Fruit fly (Drosophila melanogaster) whole organism, embryonic: ENCODE measurements around the gene CG14341.

Experiments used
- Abd-B ChIP-seq: fragments of 200-800 bp; sonication (Bioruptor generic); optimal IDR thresholded peaks from 2 replicates; lab custom pipeline; 2018; ENCODE audit warnings: missing biosample characterization, mild to moderate bottlenecking, missing genetic modification characterization, moderate library complexity
- Adf1 ChIP-seq: fragments of 200-800 bp; sonication (Bioruptor generic); IDR thresholded peaks from 2 replicates; pipeline ENCODE4 v1.3.6; 2022; ENCODE audit warnings: missing biosample characterization, missing genetic modification characterization
- Antp ChIP-seq: fragments of 200-800 bp; sonication (Bioruptor generic); optimal IDR thresholded peaks from 3 replicates; lab custom pipeline; 2016; ENCODE audit warnings: missing biosample characterization, missing genetic modification characterization
- C15 ChIP-seq: fragments of 200-800 bp; sonication (Bioruptor generic); IDR thresholded peaks from 3 replicates; pipeline ENCODE4 v1.3.6; 2022; ENCODE audit warnings: missing biosample characterization, missing genetic modification characterization
- CG10267 ChIP-seq: fragments of 200-800 bp; sonication (Bioruptor generic); optimal IDR thresholded peaks from 2 replicates; lab custom pipeline; 2018; ENCODE audit warnings: missing biosample characterization, mild to moderate bottlenecking, missing genetic modification characterization, moderate library complexity
- CG10543 ChIP-seq: fragments of 200-800 bp; sonication (Bioruptor generic); optimal IDR thresholded peaks from 3 replicates; lab custom pipeline; 2017; ENCODE audit warnings: missing biosample characterization, mild to moderate bottlenecking, missing genetic modification characterization, moderate library complexity
- CG10979 ChIP-seq: fragments of 200-800 bp; sonication (Bioruptor generic); optimal IDR thresholded peaks from 2 replicates; lab custom pipeline; 2018; ENCODE audit warnings: missing biosample characterization, mild to moderate bottlenecking, missing genetic modification characterization, moderate library complexity
- CG13775 ChIP-seq: fragments of 200-800 bp; sonication (Bioruptor generic); optimal IDR thresholded peaks from 3 replicates; lab custom pipeline; 2017; ENCODE audit warnings: missing biosample characterization, mild to moderate bottlenecking, missing genetic modification characterization
- CG14441 ChIP-seq: fragments of 200-800 bp; sonication (Bioruptor generic); IDR thresholded peaks from 2 replicates; pipeline ENCODE4 v1.3.6; 2022; ENCODE audit warnings: missing biosample characterization, missing genetic modification characterization
- CG1529 ChIP-seq: fragments of 200-800 bp; sonication (Bioruptor generic); optimal IDR thresholded peaks from 3 replicates; lab custom pipeline; 2018; ENCODE audit warnings: missing biosample characterization, missing genetic modification characterization
- CG15479 ChIP-seq: fragments of 200-800 bp; sonication (Bioruptor generic); optimal IDR thresholded peaks from 3 replicates; lab custom pipeline; 2019; ENCODE audit warnings: missing biosample characterization, mild to moderate bottlenecking, missing genetic modification characterization, moderate library complexity
- CG2199 ChIP-seq: fragments of 200-800 bp; sonication (Bioruptor generic); IDR thresholded peaks from 3 replicates; pipeline ENCODE4 v1.3.6; 2022; ENCODE audit warnings: missing biosample characterization, missing genetic modification characterization
- CG32767 ChIP-seq: fragments of 200-800 bp; sonication (Bioruptor generic); IDR thresholded peaks from 2 replicates; pipeline ENCODE4 v1.3.6; 2022; ENCODE audit warnings: missing biosample characterization, missing genetic modification characterization
- CG34376 ChIP-seq: fragments of 200-800 bp; sonication (Bioruptor generic); optimal IDR thresholded peaks from 2 replicates; lab custom pipeline; 2018; ENCODE audit warnings: missing biosample characterization, mild to moderate bottlenecking, missing genetic modification characterization
- CG3847 ChIP-seq: fragments of 200-800 bp; sonication (Bioruptor generic); IDR thresholded peaks from 2 replicates; pipeline ENCODE4 v1.3.6; 2022; ENCODE audit warnings: missing biosample characterization, missing genetic modification characterization
- CG9932 ChIP-seq: fragments of 200-800 bp; sonication (Bioruptor generic); IDR thresholded peaks from 2 replicates; pipeline ENCODE4 v1.3.6; 2022; ENCODE audit warnings: missing biosample characterization, missing genetic modification characterization
- Dad ChIP-seq: fragments of 200-800 bp; sonication (Bioruptor generic); optimal IDR thresholded peaks from 3 replicates; lab custom pipeline; 2016; ENCODE audit warnings: missing biosample characterization, missing genetic modification characterization
- Dip2 ChIP-seq: fragments of 200-800 bp; sonication (Bioruptor generic); IDR thresholded peaks from 2 replicates; pipeline ENCODE4 v1.3.6; 2022; ENCODE audit warnings: missing biosample characterization, missing genetic modification characterization
- Doc3 ChIP-seq: fragments of 200-800 bp; sonication (Bioruptor generic); IDR thresholded peaks from 3 replicates; pipeline ENCODE4 v1.3.6; 2022; ENCODE audit warnings: missing biosample characterization, missing genetic modification characterization; ENCODE audit not compliant: partially characterized antibody
- E2f2 ChIP-seq: fragments of 200-800 bp; sonication (Bioruptor generic); IDR thresholded peaks from 2 replicates; pipeline ENCODE4 v1.3.6; 2022; ENCODE audit warnings: missing biosample characterization, missing genetic modification characterization
- Ets65A ChIP-seq: fragments of 200-800 bp; sonication (Bioruptor generic); peaks from one replicate; lab custom pipeline; 2016; ENCODE audit warnings: missing biosample characterization, missing genetic modification characterization
- Ets97D ChIP-seq: fragments of 200-800 bp; sonication (Bioruptor generic); optimal IDR thresholded peaks from 3 replicates; lab custom pipeline; 2016; ENCODE audit warnings: missing biosample characterization, missing genetic modification characterization
- HLH54F ChIP-seq: fragments of 200-800 bp; sonication (Bioruptor generic); optimal IDR thresholded peaks from 3 replicates; lab custom pipeline; 2016; ENCODE audit warnings: missing biosample characterization, missing genetic modification characterization
- Lhr ChIP-seq: fragments of 200-800 bp; sonication (Bioruptor generic); optimal IDR thresholded peaks from 3 replicates; lab custom pipeline; 2017; ENCODE audit warnings: mild to moderate bottlenecking, missing biosample characterization, missing genetic modification reagents, missing genetic modification characterization
- NC2α ChIP-seq: fragments of 200-800 bp; sonication (Bioruptor generic); optimal IDR thresholded peaks from 2 replicates; lab custom pipeline; 2016; ENCODE audit warnings: missing biosample characterization, missing genetic modification characterization
- NC2β ChIP-seq: fragments of 200-800 bp; sonication (Bioruptor generic); optimal IDR thresholded peaks from 2 replicates; lab custom pipeline; 2016; ENCODE audit warnings: missing biosample characterization, missing genetic modification characterization
- Nf-YA ChIP-seq: fragments of 200-800 bp; sonication (Bioruptor generic); IDR thresholded peaks from 2 replicates; pipeline ENCODE4 v1.3.6; 2022; ENCODE audit warnings: missing biosample characterization, missing genetic modification characterization
- NfI ChIP-seq: fragments of 200-800 bp; sonication (Bioruptor generic); optimal IDR thresholded peaks from 3 replicates; lab custom pipeline; 2018; ENCODE audit warnings: missing biosample characterization, mild to moderate bottlenecking, missing genetic modification characterization, moderate library complexity
- Scr ChIP-seq: fragments of 200-800 bp; sonication (Bioruptor generic); IDR thresholded peaks from 2 replicates; pipeline ENCODE4 v1.3.6; 2022; ENCODE audit warnings: missing biosample characterization, missing genetic modification characterization; ENCODE audit not compliant: partially characterized antibody
- Sox100B ChIP-seq: fragments of 200-800 bp; sonication (Bioruptor generic); optimal IDR thresholded peaks from 3 replicates; lab custom pipeline; 2018; ENCODE audit warnings: missing biosample characterization, mild to moderate bottlenecking, missing genetic modification characterization
- Ssrp ChIP-seq: fragments of 200-800 bp; sonication (Bioruptor generic); optimal IDR thresholded peaks from 2 replicates; lab custom pipeline; 2018; ENCODE audit warnings: missing biosample characterization, mild to moderate bottlenecking, missing genetic modification characterization, moderate library complexity
- ap ChIP-seq: fragments of 200-800 bp; sonication (Bioruptor generic); IDR thresholded peaks from 2 replicates; pipeline ENCODE4 v1.3.6; 2022; ENCODE audit warnings: missing biosample characterization, missing genetic modification characterization
- ase ChIP-seq: fragments of 200-800 bp; sonication (Bioruptor generic); IDR thresholded peaks from 3 replicates; pipeline ENCODE4 v1.3.6; 2022; ENCODE audit warnings: missing biosample characterization, missing genetic modification characterization
- ash1 ChIP-seq: fragments of 200-800 bp; sonication (Bioruptor generic); optimal IDR thresholded peaks from 2 replicates; lab custom pipeline; 2018; ENCODE audit warnings: missing biosample characterization, mild to moderate bottlenecking, missing genetic modification characterization
- btn ChIP-seq: fragments of 200-800 bp; sonication (Bioruptor generic); optimal IDR thresholded peaks from 2 replicates; lab custom pipeline; 2016; ENCODE audit warnings: missing biosample characterization, missing genetic modification characterization
- chm ChIP-seq: fragments of 200-800 bp; sonication (Bioruptor generic); IDR thresholded peaks from 2 replicates; pipeline ENCODE4 v1.3.6; 2022; ENCODE audit warnings: missing biosample characterization, missing genetic modification characterization
- da ChIP-seq: fragments of 200-800 bp; sonication (Bioruptor generic); optimal IDR thresholded peaks from 2 replicates; lab custom pipeline; 2016; ENCODE audit warnings: missing biosample characterization, missing genetic modification characterization
- dimm ChIP-seq: fragments of 200-800 bp; sonication (Bioruptor generic); IDR thresholded peaks from 2 replicates; pipeline ENCODE4 v1.3.6; 2022; ENCODE audit warnings: missing biosample characterization, missing genetic modification characterization
- fd96Cb ChIP-seq: fragments of 200-800 bp; sonication (Bioruptor generic); optimal IDR thresholded peaks from 2 replicates; lab custom pipeline; 2018; ENCODE audit warnings: missing biosample characterization, mild to moderate bottlenecking, missing genetic modification characterization, moderate library complexity
- ind ChIP-seq: fragments of 200-800 bp; sonication (Bioruptor generic); optimal IDR thresholded peaks from 3 replicates; lab custom pipeline; 2016; ENCODE audit warnings: missing biosample characterization, missing genetic modification characterization
- knrl ChIP-seq: fragments of 200-800 bp; sonication (Bioruptor generic); IDR thresholded peaks from 3 replicates; pipeline ENCODE4 v1.3.6; 2022; ENCODE audit warnings: missing biosample characterization, missing genetic modification characterization; ENCODE audit not compliant: partially characterized antibody
- maf-S ChIP-seq: fragments of 200-800 bp; sonication (Bioruptor generic); optimal IDR thresholded peaks from 2 replicates; lab custom pipeline; 2016; ENCODE audit warnings: missing biosample characterization, missing genetic modification characterization
- odd ChIP-seq: fragments of 200-800 bp; sonication (Bioruptor generic); optimal IDR thresholded peaks from 2 replicates; lab custom pipeline; 2017; ENCODE audit warnings: missing biosample characterization, mild to moderate bottlenecking, missing genetic modification characterization
- pnt ChIP-seq: fragments of 200-800 bp; sonication (Bioruptor generic); optimal IDR thresholded peaks from 3 replicates; lab custom pipeline; 2016; ENCODE audit warnings: missing biosample characterization, missing genetic modification characterization
- shn ChIP-seq: fragments of 200-800 bp; sonication (Bioruptor generic); optimal IDR thresholded peaks from 3 replicates; lab custom pipeline; 2016; ENCODE audit warnings: missing biosample characterization, missing genetic modification characterization
- slp2 ChIP-seq: fragments of 200-800 bp; sonication (Bioruptor generic); optimal IDR thresholded peaks from 2 replicates; lab custom pipeline; 2016; ENCODE audit warnings: missing biosample characterization, missing genetic modification characterization
- ssp ChIP-seq: fragments of 200-800 bp; sonication (Bioruptor generic); IDR thresholded peaks from 2 replicates; pipeline ENCODE4 v1.3.6; 2022; ENCODE audit warnings: missing biosample characterization, missing genetic modification characterization
- stc ChIP-seq: fragments of 200-800 bp; sonication (Bioruptor generic); IDR thresholded peaks from 2 replicates; pipeline ENCODE4 v1.3.6; 2022; ENCODE audit warnings: missing biosample characterization, missing genetic modification characterization
- stwl ChIP-seq: fragments of 200-800 bp; sonication (Bioruptor generic); optimal IDR thresholded peaks from 3 replicates; lab custom pipeline; 2018; ENCODE audit warnings: missing biosample characterization, mild to moderate bottlenecking, missing genetic modification characterization, moderate library complexity
- unpg ChIP-seq: fragments of 200-800 bp; sonication (Bioruptor generic); optimal IDR thresholded peaks from 3 replicates; lab custom pipeline; 2018; ENCODE audit warnings: missing biosample characterization, mild to moderate bottlenecking, missing genetic modification characterization, moderate library complexity
- vvl ChIP-seq: fragments of 200-800 bp; sonication (Bioruptor generic); IDR thresholded peaks from 2 replicates; pipeline ENCODE4 v1.3.6; 2022; ENCODE audit warnings: missing biosample characterization, missing genetic modification characterization
- zfh1 ChIP-seq: fragments of 200-800 bp; sonication (Bioruptor generic); IDR thresholded peaks from 3 replicates; pipeline ENCODE4 v1.3.6; 2022; ENCODE audit warnings: missing biosample characterization, missing genetic modification characterization

CG14341 gene

DNA sequence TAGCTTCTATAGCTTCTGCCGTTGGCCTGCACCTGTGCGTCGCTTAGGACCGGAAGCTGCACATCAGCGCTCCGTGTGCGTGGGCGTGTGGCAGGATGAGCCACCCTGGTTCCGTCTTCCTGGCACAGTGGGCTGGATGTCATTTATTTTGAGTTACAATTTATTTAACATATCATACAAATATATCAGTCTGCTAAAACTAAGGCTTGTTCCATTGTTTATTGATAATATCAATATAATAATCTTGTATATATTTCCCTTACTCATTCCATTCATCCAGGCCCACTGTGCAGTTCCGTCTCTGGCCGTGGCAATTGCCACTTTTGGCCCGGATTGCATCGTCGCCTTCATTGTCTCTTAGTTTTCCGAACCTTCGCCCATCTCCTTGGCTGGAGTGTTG lies 48.2 kb downstream of the CG14341 start (continued):
- peak; percentile 19 for TF ChIP-seq Ssrp (tag; lab: Kevin White, UChicago)
- TF ChIP-seq da (GFP tag; lab: Kevin White, UChicago) = no peak
- TF ChIP-seq ap (GFP tag; lab: Robert Waterston, UW) = 0 out of 2 replicates have a peak, but pooled peaks have one; percentile 37
- TF ChIP-seq chm (GFP tag; lab: Robert Waterston, UW) = no peak
- TF ChIP-seq CG15479 (GFP tag; lab: Kevin White, UChicago) = no peak
- no peak for TF ChIP-seq CG13775 (GFP tag; lab: Kevin White, UChicago)
- no peak for TF ChIP-seq slp2 (GFP tag; lab: Kevin White, UChicago)
- no peak for TF ChIP-seq Abd-B
- no peak for TF ChIP-seq Doc3 (GFP tag; lab: Robert Waterston, UW)
- peak; percentile 57; the same call in 2 of the 3 replicates for TF ChIP-seq zfh1 (GFP tag; lab: Robert Waterston, UW)
- TF ChIP-seq Nf-YA (GFP tag; lab: Robert Waterston, UW) = no peak
- peak; percentile 47 for TF ChIP-seq CG10979 (tag; lab: Kevin White, UChicago)
- no peak for TF ChIP-seq CG34376 (GFP tag; lab: Kevin White, UChicago)
- peak; percentile 17 for TF ChIP-seq Sox100B (GFP tag; lab: Kevin White, UChicago)
- TF ChIP-seq unpg (GFP tag; lab: Kevin White, UChicago) = peak; percentile 51
- peak; percentile 18; the same call in 1 of the 2 replicates for TF ChIP-seq stc (GFP tag; lab: Robert Waterston, UW)
- no peak for TF ChIP-seq stwl (tag; lab: Kevin White, UChicago)
- no peak for TF ChIP-seq E2f2
- no peak for TF ChIP-seq CG10543 (GFP tag; lab: Kevin White, UChicago)
- TF ChIP-seq dimm (GFP tag; lab: Robert Waterston, UW) = no peak
- TF ChIP-seq Antp (GFP tag; lab: Kevin White, UChicago) = no peak
- TF ChIP-seq maf-S (GFP tag; lab: Kevin White, UChicago) = no peak
- TF ChIP-seq ase (GFP tag; lab: Robert Waterston, UW) = peak; percentile 69
- no peak for TF ChIP-seq Dip2 (GFP tag; lab: Robert Waterston, UW)
- no peak for TF ChIP-seq CG2199 (GFP tag; lab: Robert Waterston, UW)
- TF ChIP-seq CG9932 (GFP tag; lab: Robert Waterston, UW) = 0 out of 2 replicates have a peak, but pooled peaks have one; percentile 14
- peak; percentile 51 for TF ChIP-seq fd96Cb
- TF ChIP-seq CG14441 (GFP tag; lab: Robert Waterston, UW) = peak; percentile 58
- peak; percentile 16 for TF ChIP-seq CG10267
- TF ChIP-seq Ets65A = peak; percentile 92
- no peak for TF ChIP-seq CG32767 (GFP tag; lab: Robert Waterston, UW)
- TF ChIP-seq CG1529 (GFP tag; lab: Kevin White, UChicago) = peak; percentile 18
- no peak for TF ChIP-seq NC2α (GFP tag; lab: Kevin White, UChicago)
- TF ChIP-seq ash1 = no peak
- TF ChIP-seq Ets97D (GFP tag; lab: Kevin White, UChicago) = no peak
- TF ChIP-seq knrl = no peak
- TF ChIP-seq vvl (GFP tag; lab: Robert Waterston, UW) = peak; percentile 79
- 0 out of 3 replicates have a peak, but pooled peaks have one; percentile 28 for TF ChIP-seq C15 (GFP tag; lab: Robert Waterston, UW)
- TF ChIP-seq Adf1 (GFP tag; lab: Robert Waterston, UW) = no peak
- TF ChIP-seq Scr (GFP tag; lab: Robert Waterston, UW) = no peak
- no peak for TF ChIP-seq NC2β (GFP tag; lab: Kevin White, UChicago)
- TF ChIP-seq ssp (GFP tag; lab: Robert Waterston, UW) = peak; percentile 32; the same call in 1 of the 2 replicates
- peak; percentile 14 for TF ChIP-seq NfI (GFP tag; lab: Kevin White, UChicago)
- TF ChIP-seq shn (GFP tag; lab: Kevin White, UChicago) = no peak
- peak; percentile 22 for TF ChIP-seq ind (GFP tag; lab: Kevin White, UChicago)
- TF ChIP-seq Lhr = no peak
- no peak for TF ChIP-seq HLH54F (GFP tag; lab: Kevin White, UChicago)
- TF ChIP-seq btn = no peak
- TF ChIP-seq Dad (GFP tag; lab: Kevin White, UChicago) = no peak
- no peak for TF ChIP-seq CG3847 (GFP tag; lab: Robert Waterston, UW)
- TF ChIP-seq odd (GFP tag; lab: Kevin White, UChicago) = no peak
- TF ChIP-seq pnt (GFP tag; lab: Kevin White, UChicago) = no peak
